Fruit fly (Drosophila melanogaster): Measurements from ENCODE around the gene gry.

gry gene

DNA sequence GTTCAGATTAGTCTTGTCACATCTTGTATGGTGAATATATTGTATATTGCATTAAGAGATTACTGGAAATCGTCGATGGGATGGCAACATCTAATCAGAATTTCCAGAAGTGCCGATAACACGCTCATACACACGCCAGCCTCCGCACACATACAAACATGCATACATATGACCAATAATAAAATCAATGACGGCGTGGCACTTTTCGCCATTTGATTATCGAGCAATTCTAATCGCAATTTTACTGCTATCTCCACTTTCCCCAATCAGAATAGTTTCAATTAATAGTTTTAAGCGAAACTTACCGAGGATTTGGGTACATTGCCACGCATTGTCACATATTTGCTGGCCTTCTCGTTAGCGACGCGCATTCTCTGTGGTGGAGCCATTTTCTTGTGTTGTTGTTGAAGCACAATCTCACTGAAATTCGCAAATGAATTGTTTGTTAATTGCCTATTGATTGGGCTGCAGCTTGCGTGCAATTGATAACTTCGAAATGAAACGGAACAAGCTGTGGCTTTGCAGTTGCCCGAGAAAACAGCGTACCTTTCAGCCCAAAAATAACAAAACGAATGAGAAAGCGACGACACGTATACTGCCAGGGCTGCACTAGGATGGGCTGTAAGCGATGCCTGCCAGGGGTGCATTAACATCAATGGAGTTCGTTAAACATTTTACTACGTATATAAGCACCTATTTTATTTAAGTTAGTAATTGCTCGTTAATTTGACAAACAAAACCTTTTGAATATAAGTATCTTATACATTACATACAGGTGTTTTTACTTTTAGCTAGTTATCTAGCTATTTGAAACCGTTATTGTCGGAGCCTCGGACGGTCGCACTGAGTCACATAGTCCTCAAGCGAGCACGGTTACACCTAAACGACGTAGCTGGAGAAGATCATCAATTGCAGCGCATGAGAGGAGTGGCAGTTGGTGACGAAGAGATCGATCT, at the start of gene gry, which contains the start of gene CG32276:
Gene gry, plus strand, starts transcription at position 644 of the 956 bp plus-strand sequence.
Gene CG32276, minus strand, starts transcription at position 601 of the 956 bp plus-strand sequence.
- no peak for TF ChIP-seq EcR (GFP tag; optimal IDR thresholded peaks at IDR 0.05)
- no peak for TF ChIP-seq psq (optimal IDR thresholded peaks at IDR 0.05)
- no peak for TF ChIP-seq usp (GFP tag; optimal IDR thresholded peaks at IDR 0.05)
- no peak for TF ChIP-seq Dll (optimal IDR thresholded peaks at IDR 0.05)
- TF ChIP-seq CG8478 (optimal IDR thresholded peaks at IDR 0.05), result no peak
- no peak for TF ChIP-seq pan (optimal IDR thresholded peaks at IDR 0.05)

DNA sequence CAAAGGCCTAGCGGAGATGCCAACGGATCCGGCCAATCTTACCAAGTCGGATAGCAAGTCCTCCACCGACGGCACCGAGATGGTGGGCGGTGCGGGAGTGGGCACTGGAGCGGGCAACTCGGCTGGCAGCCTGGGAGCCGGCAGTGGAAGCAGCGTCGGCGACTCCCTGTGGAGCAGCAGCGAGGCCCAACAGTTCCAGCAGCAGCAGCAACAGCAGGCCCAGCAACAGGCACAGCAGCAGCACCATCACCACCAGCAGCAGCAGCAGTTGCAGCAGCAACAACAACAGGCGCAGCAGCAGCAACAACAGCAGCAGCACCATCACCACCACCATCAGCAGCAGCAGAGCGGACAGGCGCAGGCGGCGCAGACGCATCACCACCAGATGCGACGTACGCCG, 48.5 kb upstream of the gry start:
- TF ChIP-seq CG8478 (optimal IDR thresholded peaks at IDR 0.05) (no peak), EcR (GFP tag; optimal IDR thresholded peaks at IDR 0.05) (no peak), Dll (optimal IDR thresholded peaks at IDR 0.05) (no peak), psq (optimal IDR thresholded peaks at IDR 0.05) (no peak), usp (GFP tag; optimal IDR thresholded peaks at IDR 0.05) (no peak), pan (optimal IDR thresholded peaks at IDR 0.05) (no peak)

DNA sequence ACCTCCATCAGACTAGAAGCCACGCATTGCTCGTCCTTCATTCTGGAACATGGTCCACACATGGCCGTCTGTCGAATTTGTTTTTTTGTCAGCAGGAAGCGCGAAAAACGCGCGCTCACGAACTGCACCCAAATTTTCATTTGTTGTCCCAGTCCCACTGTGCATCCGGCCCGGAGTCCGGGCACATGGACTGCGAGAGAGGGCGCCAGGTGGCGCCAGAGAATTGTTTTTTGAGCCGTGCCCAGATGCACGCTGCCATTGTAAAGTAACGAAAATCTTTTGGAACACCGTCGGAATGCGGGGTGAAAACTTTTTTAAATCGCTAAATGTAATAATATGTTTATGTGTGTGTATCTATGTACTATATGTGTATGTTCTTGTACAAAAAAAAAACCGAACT, 41.2 kb upstream of the gry start:
- TF ChIP-seq Dll (optimal IDR thresholded peaks at IDR 0.05) (no peak), EcR (GFP tag; optimal IDR thresholded peaks at IDR 0.05) (no peak), psq (optimal IDR thresholded peaks at IDR 0.05) (no peak), usp (GFP tag; optimal IDR thresholded peaks at IDR 0.05) (no peak), CG8478 (optimal IDR thresholded peaks at IDR 0.05) (no peak), pan (optimal IDR thresholded peaks at IDR 0.05) (no peak)

DNA sequence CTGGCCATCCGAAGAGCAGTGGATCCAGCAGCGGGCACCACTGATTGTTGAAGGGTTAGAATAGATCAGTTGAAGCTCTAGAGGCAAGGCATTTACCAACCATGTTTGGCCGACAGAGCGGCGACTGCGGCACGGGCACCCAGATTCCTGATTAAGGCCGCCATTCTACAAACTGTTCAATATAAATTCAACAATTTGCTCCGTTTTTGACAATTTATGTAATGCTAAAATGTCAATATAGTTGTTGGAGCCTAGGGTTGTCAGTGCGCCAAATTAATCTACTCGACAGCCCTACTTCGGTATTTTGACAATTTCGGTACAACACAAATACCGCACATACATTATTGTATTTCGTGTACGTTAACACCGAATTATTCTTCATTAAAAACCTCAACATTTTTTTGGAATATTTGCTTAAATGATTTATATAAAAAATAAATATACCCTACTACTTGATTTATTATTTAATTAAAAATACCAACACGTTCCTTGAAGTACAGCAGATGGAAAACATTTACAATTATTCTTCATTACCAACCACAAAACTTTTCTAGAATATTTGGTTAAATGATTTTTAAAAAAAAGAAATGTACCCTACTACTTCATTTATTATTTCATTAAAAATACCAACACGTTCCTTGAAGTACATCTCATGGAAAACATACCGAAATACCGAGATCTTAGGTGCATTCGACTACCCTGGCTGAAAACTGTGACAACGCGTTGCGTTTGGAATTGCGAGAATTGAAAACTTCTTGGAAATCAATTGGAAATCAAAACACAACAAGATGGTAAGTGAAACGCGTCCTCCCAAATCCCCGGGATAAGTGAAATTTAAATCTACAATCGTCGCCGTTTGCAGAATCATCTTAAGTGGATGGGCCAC, 39.3 kb upstream of the gry start, which contains the start of the genes ND-30 and CG15812:
Gene ND-30, minus strand, starts transcription at position 270 of the 886 bp plus-strand sequence.
Gene CG15812, plus strand, starts transcription at position 683 of the 886 bp plus-strand sequence.
- TF ChIP-seq pan (optimal IDR thresholded peaks at IDR 0.05) (no peak), psq (optimal IDR thresholded peaks at IDR 0.05) (no peak), EcR (GFP tag; optimal IDR thresholded peaks at IDR 0.05) (no peak), usp (GFP tag; optimal IDR thresholded peaks at IDR 0.05) (no peak), Dll (optimal IDR thresholded peaks at IDR 0.05) (no peak), CG8478 (optimal IDR thresholded peaks at IDR 0.05) (no peak)

DNA sequence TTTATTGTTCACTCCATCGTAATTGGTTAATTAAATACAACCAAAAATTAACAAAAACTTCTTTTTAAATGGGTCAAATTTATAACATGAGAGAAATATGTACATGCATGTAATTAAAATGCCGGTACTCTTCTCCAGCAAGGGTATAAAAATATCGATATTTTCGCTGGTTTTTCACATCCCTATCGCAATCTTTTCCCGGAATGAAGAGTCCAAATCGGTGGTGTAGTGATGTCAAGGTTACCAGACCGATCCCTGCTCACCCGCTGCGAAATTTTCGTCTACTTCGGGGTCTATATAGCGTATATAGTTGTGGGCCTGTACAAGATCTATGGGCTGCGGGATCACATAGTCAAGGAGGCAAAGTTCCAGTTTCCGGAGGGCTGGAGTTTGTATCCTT, 36.9 kb upstream of the gry start, which contains the start of gene rasp:
Gene rasp, plus strand, starts transcription at position 213 of the 400 bp plus-strand sequence.
- no peak for TF ChIP-seq usp (GFP tag; optimal IDR thresholded peaks at IDR 0.05)
- no peak for TF ChIP-seq psq (optimal IDR thresholded peaks at IDR 0.05)
- no peak for TF ChIP-seq EcR (GFP tag; optimal IDR thresholded peaks at IDR 0.05)
- TF ChIP-seq pan (optimal IDR thresholded peaks at IDR 0.05), result no peak
- TF ChIP-seq Dll (optimal IDR thresholded peaks at IDR 0.05), result no peak
- no peak for TF ChIP-seq CG8478 (optimal IDR thresholded peaks at IDR 0.05)

DNA sequence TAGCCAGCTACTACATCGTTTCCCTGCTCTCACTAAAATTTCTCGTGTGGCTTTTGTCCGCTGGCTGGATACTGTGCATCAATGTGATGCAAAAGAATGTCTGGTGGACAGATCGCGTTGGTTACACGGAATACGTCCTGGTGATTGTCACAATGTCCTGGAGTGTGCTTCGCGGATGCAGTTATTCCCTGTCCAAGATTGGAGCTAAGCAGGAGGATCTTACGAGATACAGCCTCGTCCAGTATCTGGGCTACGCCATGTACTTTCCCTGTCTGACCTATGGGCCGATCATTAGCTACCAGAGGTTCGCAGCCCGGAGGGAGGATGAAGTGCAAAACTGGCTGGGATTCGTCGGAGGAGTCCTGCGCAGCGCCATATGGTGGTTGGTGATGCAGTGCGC, 36.3 kb upstream of the gry start:
- TF ChIP-seq Dll (optimal IDR thresholded peaks at IDR 0.05), result no peak
- TF ChIP-seq EcR (GFP tag; optimal IDR thresholded peaks at IDR 0.05), result no peak
- TF ChIP-seq psq (optimal IDR thresholded peaks at IDR 0.05), result no peak
- TF ChIP-seq CG8478 (optimal IDR thresholded peaks at IDR 0.05), result no peak
- TF ChIP-seq usp (GFP tag; optimal IDR thresholded peaks at IDR 0.05), result no peak
- TF ChIP-seq pan (optimal IDR thresholded peaks at IDR 0.05), result no peak

DNA sequence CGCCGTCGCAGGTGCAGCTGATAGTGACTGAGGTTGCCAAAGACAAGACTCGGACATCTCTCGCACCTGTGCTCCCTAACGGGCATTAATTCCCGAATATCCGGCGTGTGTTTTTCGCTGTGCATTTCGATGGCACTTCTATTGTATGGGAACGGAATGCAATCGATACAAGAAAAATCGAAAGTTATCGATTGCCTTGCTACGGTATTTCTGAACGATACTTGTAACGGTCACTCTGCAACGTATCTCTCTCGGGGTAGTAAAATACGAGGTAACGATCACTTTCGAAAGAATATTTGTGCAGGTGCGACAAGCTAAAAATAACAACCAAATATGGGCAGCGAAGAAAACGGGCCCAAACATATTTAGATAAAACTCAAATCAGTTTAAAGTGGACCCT, 33.9 kb upstream of the gry start, which contains the start of gene CG32280:
Gene CG32280, plus strand, starts transcription at position 231 of the 400 bp plus-strand sequence.
- TF ChIP-seq pan (optimal IDR thresholded peaks at IDR 0.05) (no peak), CG8478 (optimal IDR thresholded peaks at IDR 0.05) (no peak), usp (GFP tag; optimal IDR thresholded peaks at IDR 0.05) (no peak), Dll (optimal IDR thresholded peaks at IDR 0.05) (no peak), EcR (GFP tag; optimal IDR thresholded peaks at IDR 0.05) (no peak), psq (optimal IDR thresholded peaks at IDR 0.05) (no peak)

DNA sequence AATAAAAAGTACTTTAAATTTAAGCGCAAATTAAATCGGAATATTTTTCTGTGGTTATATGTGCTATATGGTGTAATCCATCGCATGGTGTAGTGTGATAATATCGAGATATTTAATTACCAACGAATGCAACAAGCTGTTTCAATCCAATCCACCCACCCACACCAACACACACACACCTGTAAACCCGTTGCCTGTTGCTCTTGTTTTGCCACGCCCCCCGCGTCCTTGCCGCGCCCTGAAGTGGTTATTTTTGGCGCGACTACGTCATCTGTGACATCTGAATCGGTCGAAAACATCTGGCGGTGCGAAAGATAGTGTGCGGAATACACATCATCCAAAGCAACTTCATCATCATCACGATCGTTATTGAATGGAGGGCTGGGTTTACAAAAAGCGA, 33.5 kb upstream of the gry start:
- TF ChIP-seq Dll (optimal IDR thresholded peaks at IDR 0.05) (no peak), EcR (GFP tag; optimal IDR thresholded peaks at IDR 0.05) (no peak), pan (optimal IDR thresholded peaks at IDR 0.05) (no peak), psq (optimal IDR thresholded peaks at IDR 0.05) (no peak), CG8478 (optimal IDR thresholded peaks at IDR 0.05) (no peak), usp (GFP tag; optimal IDR thresholded peaks at IDR 0.05) (no peak)

DNA sequence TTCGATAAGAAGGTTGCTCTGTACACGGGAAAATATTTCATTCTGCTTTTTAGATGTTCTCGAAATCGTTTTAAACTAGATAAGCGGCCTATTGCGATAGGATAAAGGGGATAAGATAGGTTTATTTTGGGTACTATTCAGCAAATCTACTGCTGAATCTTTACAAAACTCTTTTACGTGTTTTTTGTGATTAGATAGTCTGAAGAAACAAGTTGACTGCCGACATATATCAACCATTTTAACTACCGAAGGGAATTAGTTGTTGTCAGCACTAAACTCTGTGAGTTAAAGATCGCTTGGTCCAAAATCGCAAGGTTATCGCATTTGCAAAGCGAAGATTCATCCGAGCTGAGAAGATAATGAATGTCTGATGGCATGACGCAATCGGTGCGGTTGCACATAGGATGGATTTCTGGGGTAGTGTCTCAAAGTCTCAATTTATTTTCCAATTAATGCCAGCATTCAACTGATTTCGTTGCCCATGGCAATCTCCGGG, 32.6 kb upstream of the gry start, which contains the start of gene Asciz:
Gene Asciz, minus strand, starts transcription at position 51 of the 496 bp plus-strand sequence.
- TF ChIP-seq EcR (GFP tag; optimal IDR thresholded peaks at IDR 0.05) (no peak), Dll (optimal IDR thresholded peaks at IDR 0.05) (no peak), pan (optimal IDR thresholded peaks at IDR 0.05) (no peak), usp (GFP tag; optimal IDR thresholded peaks at IDR 0.05) (no peak), psq (optimal IDR thresholded peaks at IDR 0.05) (no peak), CG8478 (optimal IDR thresholded peaks at IDR 0.05) (no peak)

DNA sequence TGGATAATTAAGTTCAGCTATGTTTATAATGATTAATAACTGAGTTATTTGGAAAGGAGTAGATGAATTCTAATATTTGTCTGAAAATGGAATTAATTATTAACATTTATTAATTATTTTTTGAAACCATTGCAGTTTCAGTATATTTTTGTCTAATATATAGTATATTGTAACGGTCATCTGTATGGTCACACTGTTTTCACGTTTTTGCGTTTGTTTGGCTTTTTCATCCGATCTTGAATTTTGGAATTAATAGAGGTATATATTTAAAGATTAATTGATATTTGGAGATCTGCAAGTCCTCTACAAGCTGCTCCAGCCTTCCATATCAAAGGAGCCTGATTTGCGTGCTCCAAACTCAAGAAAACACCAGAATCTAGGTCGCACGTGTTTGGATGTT, 29.8 kb upstream of the gry start, which contains the start of the genes CG32278 and CG32281:
Gene CG32278, plus strand, starts transcription at position 180 of the 400 bp plus-strand sequence.
Gene CG32281, plus strand, starts transcription at position 269 of the 400 bp plus-strand sequence.
- TF ChIP-seq EcR (GFP tag; optimal IDR thresholded peaks at IDR 0.05), result no peak
- no peak for TF ChIP-seq CG8478 (optimal IDR thresholded peaks at IDR 0.05)
- no peak for TF ChIP-seq Dll (optimal IDR thresholded peaks at IDR 0.05)
- no peak for TF ChIP-seq usp (GFP tag; optimal IDR thresholded peaks at IDR 0.05)
- TF ChIP-seq psq (optimal IDR thresholded peaks at IDR 0.05), result no peak
- no peak for TF ChIP-seq pan (optimal IDR thresholded peaks at IDR 0.05)

DNA sequence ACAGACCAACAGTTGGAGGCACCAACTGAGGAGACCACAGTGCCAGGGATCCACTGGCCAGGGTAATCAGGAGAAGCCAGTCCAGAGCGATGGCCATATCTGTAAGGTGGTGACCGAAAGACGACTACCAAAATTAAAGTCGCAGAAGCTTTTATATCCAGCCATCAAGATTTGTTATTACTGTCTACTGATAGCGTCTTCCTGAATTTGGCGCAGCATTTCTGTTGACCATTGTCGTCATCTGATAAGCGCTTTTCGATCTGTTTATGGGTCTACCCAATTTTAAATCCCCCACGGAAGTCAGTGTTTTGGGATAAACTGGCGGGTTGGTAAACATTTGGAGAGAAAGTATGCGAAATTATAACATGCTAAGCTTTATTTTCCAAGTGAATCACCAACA, 26.4 kb upstream of the gry start, which contains the start of gene CG14963:
Gene CG14963, minus strand, starts transcription at position 101 of the 400 bp plus-strand sequence.
- TF ChIP-seq usp (GFP tag; optimal IDR thresholded peaks at IDR 0.05) (no peak), EcR (GFP tag; optimal IDR thresholded peaks at IDR 0.05) (no peak), pan (optimal IDR thresholded peaks at IDR 0.05) (no peak), psq (optimal IDR thresholded peaks at IDR 0.05) (no peak), CG8478 (optimal IDR thresholded peaks at IDR 0.05) (no peak), Dll (optimal IDR thresholded peaks at IDR 0.05) (no peak)

All from whole organism.